Worm (Caenorhabditis elegans): ENCODE results near the gene F59E11.2.

DNA sequence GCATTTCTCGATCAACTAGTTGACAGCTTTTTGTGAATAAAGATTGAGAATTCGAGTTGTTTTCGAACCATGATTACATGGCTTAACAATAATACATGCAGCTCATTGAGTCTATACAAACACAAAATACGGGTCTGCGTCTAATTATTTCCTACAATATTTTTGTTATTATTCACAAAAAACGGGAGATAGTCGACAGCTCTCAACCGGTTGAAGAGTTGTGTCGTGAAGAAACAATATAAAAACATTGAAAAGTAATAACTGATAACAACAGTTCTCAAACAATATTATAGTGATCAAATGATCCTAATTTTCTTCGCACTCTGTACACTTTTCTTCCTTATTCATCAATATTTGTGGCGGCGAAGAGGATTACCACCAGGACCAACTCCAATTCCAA lies 39.8 kb downstream of the F59E11.2 start, which contains the start of gene cyp-33B1:
- TF ChIP-seq W03F9.2 (tag; optimal IDR thresholded peaks at IDR 0.05): no peak
- no peak for TF ChIP-seq dao-5 (tag; optimal IDR thresholded peaks at IDR 0.05)
- no peak for TF ChIP-seq him-1 (tag; optimal IDR thresholded peaks at IDR 0.05)
